Worm (Caenorhabditis elegans) whole organism, young adult: ENCODE data around the gene F26F4.5.

Experiments
- T07F8.4 ChIP-seq: sonication (generic microtip); optimal IDR thresholded peaks from 2 replicates; lab custom pipeline; 2016; ENCODE audit warnings: mild to moderate bottlenecking, missing genetic modification characterization, moderate library complexity, missing compliant biosample characterization
- Y56A3A.18 ChIP-seq: fragments of 200-800 bp; sonication (Bioruptor generic); IDR thresholded peaks from 2 replicates; pipeline ENCODE4 v1.3.6; 2022; ENCODE audit warnings: missing genetic modification reagents, missing genetic modification characterization, missing compliant biosample characterization
- Y95B8A.8 ChIP-seq: fragments of 200-800 bp; sonication (Bioruptor generic); IDR thresholded peaks from 2 replicates; pipeline ENCODE4 v1.3.6; 2022; ENCODE audit warnings: missing genetic modification reagents, missing genetic modification characterization, missing compliant biosample characterization
- ZK185.1 ChIP-seq: sonication (generic microtip); optimal IDR thresholded peaks from 2 replicates; lab custom pipeline; 2016; ENCODE audit warnings: mild to moderate bottlenecking, missing genetic modification characterization, missing compliant biosample characterization; ENCODE audit not compliant: poor library complexity, severe bottlenecking
- akir-1 ChIP-seq: fragments of 200-800 bp; sonication (Bioruptor generic); optimal IDR thresholded peaks from 2 replicates; lab custom pipeline; 2018; ENCODE audit warnings: mild to moderate bottlenecking, missing genetic modification characterization, moderate library complexity, missing compliant biosample characterization
- aptf-3 ChIP-seq: fragments of 200-800 bp; sonication (Bioruptor generic); IDR thresholded peaks from 2 replicates; pipeline ENCODE4 v1.3.6; 2022; ENCODE audit warnings: missing genetic modification characterization, missing compliant biosample characterization
- attf-5 ChIP-seq: fragments of 200-800 bp; sonication (Bioruptor generic); optimal IDR thresholded peaks from 2 replicates; lab custom pipeline; 2018; ENCODE audit warnings: mild to moderate bottlenecking, missing genetic modification characterization, missing compliant biosample characterization
- attf-6 ChIP-seq: fragments of 200-800 bp; sonication (Bioruptor generic); IDR thresholded peaks from 2 replicates; pipeline ENCODE4 v1.3.6; 2022; ENCODE audit warnings: missing genetic modification reagents, missing genetic modification characterization, missing compliant biosample characterization
- bed-1 ChIP-seq: fragments of 200-800 bp; sonication (Bioruptor generic); IDR thresholded peaks from 2 replicates; pipeline ENCODE4 v1.3.6; 2022; ENCODE audit warnings: missing genetic modification reagents, missing genetic modification characterization, missing compliant biosample characterization
- bed-2 ChIP-seq: fragments of 200-800 bp; sonication (Bioruptor generic); IDR thresholded peaks from 2 replicates; pipeline ENCODE4 v1.3.6; 2022; ENCODE audit warnings: missing genetic modification reagents, missing genetic modification characterization, missing compliant biosample characterization
- cebp-1 ChIP-seq, 2 experiments: fragments of 200-800 bp in 1 of 2; sonication (Bioruptor generic) in 1 of 2; sonication (generic microtip) in 1 of 2; IDR thresholded peaks in 1 of 2; optimal IDR thresholded peaks in 1 of 2; 2 replicates each; pipeline versions ENCODE4 v1.3.6 to Lab custom; 2017 to 2022; ENCODE audit warnings: missing compliant biosample characterization in 2 of 2, missing genetic modification characterization in 2 of 2, mild to moderate bottlenecking in 1 of 2, missing genetic modification reagents in 1 of 2, moderate library complexity in 1 of 2
- ceh-27 ChIP-seq: fragments of 200-800 bp; sonication (Bioruptor generic); optimal IDR thresholded peaks from 2 replicates; lab custom pipeline; 2018; ENCODE audit warnings: mild to moderate bottlenecking, missing genetic modification characterization, moderate library complexity, missing compliant biosample characterization
- ceh-40 ChIP-seq: fragments of 200-800 bp; sonication (Bioruptor generic); IDR thresholded peaks from 2 replicates; pipeline ENCODE4 v1.3.6; 2022; ENCODE audit warnings: missing genetic modification characterization, missing compliant biosample characterization
- ceh-91 ChIP-seq: fragments of 200-800 bp; sonication (Bioruptor generic); IDR thresholded peaks from 2 replicates; pipeline ENCODE4 v1.3.6; 2022; ENCODE audit warnings: missing genetic modification reagents, missing genetic modification characterization, missing compliant biosample characterization
- dox-1 ChIP-seq: fragments of 200-800 bp; sonication (Bioruptor generic); IDR thresholded peaks from 2 replicates; pipeline ENCODE4 v1.3.6; 2022; ENCODE audit warnings: missing genetic modification reagents, missing genetic modification characterization, missing compliant biosample characterization
- efl-1 ChIP-seq: fragments of 150-350 bp; optimal IDR thresholded peaks from 2 replicates; lab custom pipeline; 2014; ENCODE audit warnings: missing biosample characterization, missing genetic modification reagents, missing genetic modification characterization
- gei-17 ChIP-seq: fragments of 200-800 bp; sonication (Bioruptor generic); optimal IDR thresholded peaks from 2 replicates; lab custom pipeline; 2018; ENCODE audit warnings: mild to moderate bottlenecking, missing genetic modification characterization, missing compliant biosample characterization
- him-1 ChIP-seq: sonication (generic microtip); optimal IDR thresholded peaks from 2 replicates; lab custom pipeline; 2016; ENCODE audit warnings: missing genotype, missing genetic modification reagents, missing genetic modification characterization, missing compliant biosample characterization
- hmg-1.2 ChIP-seq: fragments of 200-800 bp; sonication (Bioruptor generic); IDR thresholded peaks from 2 replicates; pipeline ENCODE4 v1.3.6; 2022; ENCODE audit warnings: missing genetic modification reagents, missing genetic modification characterization, missing compliant biosample characterization
- hrde-1 ChIP-seq: sonication (generic microtip); optimal IDR thresholded peaks from 2 replicates; lab custom pipeline; 2016; ENCODE audit warnings: missing genetic modification characterization, mild to moderate bottlenecking, missing compliant biosample characterization, moderate library complexity, missing genotype, missing genetic modification reagents, borderline replicate concordance
- hsf-1 ChIP-seq: fragments of 200-800 bp; sonication (Bioruptor generic); IDR thresholded peaks from 2 replicates; pipeline ENCODE4 v1.3.6; 2022; ENCODE audit warnings: missing genetic modification reagents, missing genetic modification characterization, missing compliant biosample characterization
- lin-26 ChIP-seq: fragments of 200-800 bp; sonication (Bioruptor generic); IDR thresholded peaks from 2 replicates; pipeline ENCODE4 v1.3.6; 2022; ENCODE audit warnings: missing genetic modification reagents, missing genetic modification characterization, missing compliant biosample characterization
- lin-40 ChIP-seq: sonication (generic microtip); optimal IDR thresholded peaks from 2 replicates; lab custom pipeline; 2016; ENCODE audit warnings: missing genetic modification characterization, mild to moderate bottlenecking, missing compliant biosample characterization, missing genotype, missing genetic modification reagents
- madf-10 ChIP-seq: sonication (generic microtip); optimal IDR thresholded peaks from 2 replicates; lab custom pipeline; 2016; ENCODE audit warnings: mild to moderate bottlenecking, missing genetic modification characterization, missing compliant biosample characterization
- madf-6 ChIP-seq: fragments of 200-800 bp; sonication (Bioruptor generic); IDR thresholded peaks from 2 replicates; pipeline ENCODE4 v1.3.6; 2022; ENCODE audit warnings: missing genetic modification reagents, missing genetic modification characterization, missing compliant biosample characterization
- mxl-1 ChIP-seq: sonication (generic microtip); optimal IDR thresholded peaks from 2 replicates; lab custom pipeline; 2016; ENCODE audit warnings: missing genetic modification characterization, missing compliant biosample characterization
- nfya-2 ChIP-seq: fragments of 200-800 bp; sonication (Bioruptor generic); IDR thresholded peaks from 2 replicates; pipeline ENCODE4 v1.3.6; 2022; ENCODE audit warnings: missing genetic modification reagents, missing genetic modification characterization, missing compliant biosample characterization
- nhr-80 ChIP-seq: sonication (generic microtip); optimal IDR thresholded peaks from 2 replicates; lab custom pipeline; 2016; ENCODE audit warnings: missing genetic modification characterization, missing compliant biosample characterization
- pbrm-1 ChIP-seq: fragments of 200-800 bp; sonication (Bioruptor generic); IDR thresholded peaks from 2 replicates; pipeline ENCODE4 v1.3.6; 2022; ENCODE audit warnings: missing genetic modification reagents, missing genetic modification characterization, missing compliant biosample characterization
- rcor-1 ChIP-seq: fragments of 200-800 bp; sonication (Bioruptor generic); IDR thresholded peaks from 2 replicates; pipeline ENCODE4 v1.3.6; 2022; ENCODE audit warnings: missing genetic modification reagents, missing genetic modification characterization, missing compliant biosample characterization
- repo-1 ChIP-seq: sonication (generic microtip); optimal IDR thresholded peaks from 2 replicates; lab custom pipeline; 2017; ENCODE audit warnings: mild to moderate bottlenecking, missing genetic modification characterization, missing compliant biosample characterization
- rpc-1 ChIP-seq, 2 experiments: fragments of 150-350 bp in 1 of 2; sonication (generic microtip) in 1 of 2; optimal IDR thresholded peaks; 2 replicates each; lab custom pipeline; 2014 to 2018; ENCODE audit warnings: missing biosample characterization in 1 of 2, missing genetic modification characterization in 1 of 2, missing genetic modification reagents in 1 of 2, missing genotype in 1 of 2
- unc-62 ChIP-seq: fragments of 150-350 bp; optimal IDR thresholded peaks from 2 replicates; lab custom pipeline; 2014; ENCODE audit warnings: missing biosample characterization, missing genetic modification reagents, missing genetic modification characterization
- ztf-26 ChIP-seq: sonication (generic microtip); optimal IDR thresholded peaks from 2 replicates; lab custom pipeline; 2017; ENCODE audit warnings: missing genetic modification characterization, missing compliant biosample characterization
- ztf-3 ChIP-seq: fragments of 200-800 bp; sonication (Bioruptor generic); optimal IDR thresholded peaks from 2 replicates; lab custom pipeline; 2018; ENCODE audit warnings: mild to moderate bottlenecking, missing genetic modification characterization, missing compliant biosample characterization

F26F4.5 gene

DNA sequence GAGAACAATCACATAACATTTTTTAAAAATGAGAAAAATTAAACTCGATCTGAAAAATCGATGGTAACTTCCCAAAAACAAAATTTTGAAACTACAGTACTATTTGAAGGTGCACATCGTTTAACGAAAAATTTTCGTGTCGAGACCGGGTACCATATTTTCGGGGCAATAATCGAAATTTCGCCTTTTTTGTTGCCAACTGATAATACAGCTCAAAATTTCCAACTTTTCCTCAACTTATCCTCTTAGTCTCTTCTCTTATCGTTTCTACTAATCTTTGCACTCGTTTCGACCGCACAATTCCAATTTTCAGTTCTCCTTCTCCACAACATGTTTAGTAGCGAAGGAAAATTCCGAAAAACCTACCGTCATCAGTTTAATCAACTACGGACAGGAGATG is 15.8 kb upstream of the F26F4.5 start, which contains the start of gene rom-1:
Gene rom-1 (plus strand): TSS at position 301 of the 400 bp plus-strand sequence.
- TF ChIP-seq Y56A3A.18 (no peak), hsf-1 (GFP tag; lab: Robert Waterston, UW) (no peak), attf-6 (no peak), Y95B8A.8 (no peak), ceh-91 (GFP tag; lab: Robert Waterston, UW) (no peak), madf-10 (no peak), repo-1 (tag; lab: Kevin White, UChicago) (no peak), ceh-40 (GFP tag; lab: Robert Waterston, UW) (no peak), ztf-3 (GFP tag; lab: Kevin White, UChicago) (no peak), rcor-1 (GFP tag; lab: Robert Waterston, UW) (no peak), attf-5 (GFP tag; lab: Kevin White, UChicago) (no peak), T07F8.4 (tag; lab: Kevin White, UChicago) (no peak), madf-6 (GFP tag; lab: Robert Waterston, UW) (no peak), ceh-27 (GFP tag; lab: Kevin White, UChicago) (no peak), aptf-3 (no peak), gei-17 (GFP tag; lab: Kevin White, UChicago) (no peak), nfya-2 (GFP tag; lab: Robert Waterston, UW) (no peak), hmg-1.2 (GFP tag; lab: Robert Waterston, UW) (no peak)
- TF ChIP-seq, all 124 proteins: peak for 0

DNA sequence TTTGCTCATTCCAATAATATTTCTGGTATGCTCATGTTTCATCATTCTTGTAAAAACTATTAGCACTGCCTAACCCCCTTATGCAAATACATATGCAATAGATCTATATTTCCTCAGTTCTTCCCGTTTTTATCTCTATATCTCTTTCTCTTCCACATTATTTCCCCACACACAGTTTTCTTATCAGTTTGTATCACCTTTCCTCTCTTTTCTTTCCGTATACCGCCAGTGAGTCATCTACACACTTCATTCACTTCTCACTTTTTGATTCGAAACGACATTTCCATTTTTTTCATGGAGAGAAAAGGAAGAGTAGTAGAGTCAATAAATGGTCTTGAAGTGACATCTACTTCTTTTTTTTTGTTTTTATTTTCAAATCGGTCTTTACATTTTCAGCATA is 15.3 kb upstream of the F26F4.5 start:
- TF ChIP-seq rpc-1 (optimal IDR thresholded peaks at IDR 0.05; lab: Kevin White, UChicago), result no peak
- TF ChIP-seq rpc-1 (tag; optimal IDR thresholded peaks at IDR 0.05; lab: Kevin White, UChicago), result no peak
- TF ChIP-seq nhr-80 (tag; lab: Kevin White, UChicago), result peak; percentile 77
- no peak for TF ChIP-seq cebp-1 (GFP tag; IDR thresholded peaks at IDR 0.05; lab: Robert Waterston, UW)
- peak; percentile 6 for TF ChIP-seq cebp-1 (tag; optimal IDR thresholded peaks at IDR 0.05; lab: Kevin White, UChicago)
- no peak for TF ChIP-seq akir-1 (GFP tag; lab: Kevin White, UChicago)
- TF ChIP-seq, all 124 proteins: peak for 2

DNA sequence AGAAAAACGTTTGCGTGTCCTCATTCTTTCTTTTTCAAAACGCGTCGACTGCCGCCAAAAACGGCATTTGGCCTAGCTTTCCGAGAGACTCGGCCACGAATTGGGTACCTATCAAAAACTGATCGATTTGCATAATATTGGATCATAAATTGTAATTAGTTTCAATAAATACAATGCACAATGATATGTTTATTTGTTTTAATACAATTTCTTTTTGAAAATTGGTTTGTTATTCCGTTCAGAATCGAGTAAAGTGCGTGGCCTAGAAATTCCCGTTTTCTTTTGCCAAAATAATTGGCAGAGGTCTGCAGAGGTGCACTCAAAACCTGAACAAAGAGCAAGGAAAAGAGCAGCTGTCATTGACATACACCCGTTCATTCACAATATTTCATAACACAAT is 14.4 kb upstream of the F26F4.5 start, which contains the start of gene F26F4.8:
Gene F26F4.8 (minus strand): TSS at position 69 of the 400 bp plus-strand sequence.
- TF ChIP-seq ztf-26 (tag; lab: Kevin White, UChicago), result no peak
- no peak for TF ChIP-seq hrde-1 (tag; lab: Kevin White, UChicago)
- TF ChIP-seq attf-6, result no peak
- TF ChIP-seq pbrm-1 (GFP tag; lab: Robert Waterston, UW), result no peak
- peak; percentile 20 for TF ChIP-seq efl-1 (GFP tag; lab: Kevin White, UChicago)
- no peak for TF ChIP-seq mxl-1 (tag; lab: Kevin White, UChicago)
- no peak for TF ChIP-seq bed-1 (GFP tag; lab: Robert Waterston, UW)
- TF ChIP-seq lin-26 (GFP tag; lab: Robert Waterston, UW), result no peak
- TF ChIP-seq bed-2, result no peak
- TF ChIP-seq ZK185.1, result peak; percentile 5
- TF ChIP-seq unc-62 (GFP tag; lab: Kevin White, UChicago), result no peak
- TF ChIP-seq lin-40 (tag; lab: Kevin White, UChicago), result no peak
- peak; percentile 43; the same call in 1 of the 2 replicates for TF ChIP-seq dox-1
- TF ChIP-seq cebp-1 (GFP tag; IDR thresholded peaks at IDR 0.05; lab: Robert Waterston, UW), result no peak
- peak; percentile 67 for TF ChIP-seq cebp-1 (tag; optimal IDR thresholded peaks at IDR 0.05; lab: Kevin White, UChicago)
- TF ChIP-seq nhr-80 (tag; lab: Kevin White, UChicago), result peak; percentile 51
- no peak for TF ChIP-seq ztf-3 (GFP tag; lab: Kevin White, UChicago)
- TF ChIP-seq him-1, result peak; percentile 7
- TF ChIP-seq, all 124 proteins: peak for 6
